Worm (Caenorhabditis elegans): ENCODE data around the gene C43F9.4.

DNA sequence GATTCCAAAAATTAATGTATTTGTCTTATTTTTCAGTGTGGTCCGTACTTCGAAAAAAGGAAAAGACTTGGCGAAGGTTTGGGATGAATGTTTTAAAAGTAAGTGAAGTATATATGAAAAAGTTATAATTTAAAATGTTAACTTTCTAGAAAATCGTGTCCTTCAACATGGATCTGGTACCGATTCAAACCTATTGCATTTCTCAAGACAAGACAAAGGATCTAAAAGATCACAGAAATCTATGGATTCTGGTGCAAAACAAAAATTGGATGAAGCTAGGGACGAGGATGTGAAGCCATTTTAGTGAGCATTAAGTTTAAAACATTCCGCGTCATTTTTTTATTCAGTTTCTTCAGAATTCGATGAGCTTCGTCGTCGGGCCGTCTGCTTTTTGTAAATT is 34.0 kb downstream of the C43F9.4 start, which contains the start of gene zim-2:
- TF ChIP-seq ceh-36 (tag; optimal IDR thresholded peaks at IDR 0.05) (no peak), ama-1 (optimal IDR thresholded peaks at IDR 0.05) (no peak), hnd-1 (tag; optimal IDR thresholded peaks at IDR 0.05) (no peak), hmg-4 (GFP tag; optimal IDR thresholded peaks at IDR 0.05) (no peak), scrt-1 (GFP tag; IDR thresholded peaks at IDR 0.05) (no peak), flt-1 (GFP tag; IDR thresholded peaks at IDR 0.05) (no peak)

Data from whole organism, early embryonic.